Worm (Caenorhabditis elegans) whole organism, L1 larva: ENCODE data around the gene Y40C5A.4.
A peak's percentile ranks its signal among the peaks of the same experiment; 100 is the strongest.

Source experiments
- C04F5.9 ChIP-seq: sonication (generic microtip); optimal IDR thresholded peaks from 2 replicates; lab custom pipeline; 2016; ENCODE audit warnings: missing genetic modification characterization, missing compliant biosample characterization
- C34B4.2 ChIP-seq: sonication (generic microtip); optimal IDR thresholded peaks from 2 replicates; lab custom pipeline; 2017; ENCODE audit warnings: mild to moderate bottlenecking, missing genetic modification characterization, missing compliant biosample characterization
- F16B12.6 ChIP-seq: fragments of 150-350 bp; optimal IDR thresholded peaks from 2 replicates; lab custom pipeline; 2014; ENCODE audit warnings: missing biosample characterization, missing genetic modification characterization
- Y116A8C.19 ChIP-seq: sonication (generic microtip); optimal IDR thresholded peaks from 2 replicates; lab custom pipeline; 2016; ENCODE audit warnings: missing compliant biosample characterization, missing genetic modification characterization, borderline replicate concordance
- aly-2 ChIP-seq: fragments of 150-350 bp; optimal IDR thresholded peaks from 2 replicates; lab custom pipeline; 2014; ENCODE audit warnings: missing biosample characterization, missing genetic modification characterization
- ama-1 ChIP-seq: fragments of 150-350 bp; optimal IDR thresholded peaks from 2 replicates; lab custom pipeline; 2014
- blmp-1 ChIP-seq: fragments of 150-350 bp; optimal IDR thresholded peaks from 2 replicates; lab custom pipeline; 2014; ENCODE audit warnings: missing biosample characterization, missing genetic modification characterization
- ceh-8 ChIP-seq: fragments of 200-800 bp; sonication (Bioruptor generic); optimal IDR thresholded peaks from 2 replicates; lab custom pipeline; 2018; ENCODE audit warnings: mild to moderate bottlenecking, missing genetic modification characterization, moderate library complexity, missing compliant biosample characterization
- ceh-82 ChIP-seq, 3 experiments: fragments of 150-350 bp in 1 of 3; sonication (generic microtip) in 2 of 3; optimal IDR thresholded peaks; 2 replicates each; lab custom pipeline; 2014 to 2017; ENCODE audit warnings: missing biosample characterization in 3 of 3, missing genetic modification characterization in 3 of 3
- ces-1 ChIP-seq: fragments of 150-350 bp; optimal IDR thresholded peaks from 2 replicates; lab custom pipeline; 2014; ENCODE audit warnings: missing biosample characterization, missing genetic modification reagents, missing genetic modification characterization
- dsc-1 ChIP-seq: sonication (generic microtip); optimal IDR thresholded peaks from 2 replicates; lab custom pipeline; 2016; ENCODE audit warnings: mild to moderate bottlenecking, missing genetic modification characterization, missing compliant biosample characterization
- efl-1 ChIP-seq, 4 experiments: fragments of 150-350 bp; optimal IDR thresholded peaks in 3 of 4; peaks in 1 of 4; 1 replicate in 1 of 4; 2 replicates in 3 of 4; lab custom pipeline; 2014; ENCODE audit warnings: missing biosample characterization in 2 of 4, missing genetic modification characterization in 2 of 4, missing genetic modification reagents in 2 of 4
- elt-2 ChIP-seq: sonication (generic microtip); optimal IDR thresholded peaks from 2 replicates; lab custom pipeline; 2016; ENCODE audit warnings: missing genetic modification characterization, mild to moderate bottlenecking, inconsistent platforms, missing compliant biosample characterization, missing genetic modification reagents
- fkh-10 ChIP-seq: sonication (generic microtip); optimal IDR thresholded peaks from 2 replicates; lab custom pipeline; 2017; ENCODE audit warnings: missing biosample characterization, missing genetic modification reagents, missing genetic modification characterization
- fkh-4 ChIP-seq: sonication (generic microtip); optimal IDR thresholded peaks from 2 replicates; lab custom pipeline; 2016; ENCODE audit warnings: missing compliant biosample characterization, missing genetic modification characterization, borderline replicate concordance
- fkh-8 ChIP-seq: sonication (generic microtip); optimal IDR thresholded peaks from 2 replicates; lab custom pipeline; 2016; ENCODE audit warnings: mild to moderate bottlenecking, missing genetic modification characterization, missing compliant biosample characterization
- fos-1 ChIP-seq: fragments of 150-350 bp; optimal IDR thresholded peaks from 2 replicates; lab custom pipeline; 2014; ENCODE audit warnings: missing biosample characterization, missing genetic modification characterization
- hlh-4 ChIP-seq: sonication (generic microtip); optimal IDR thresholded peaks from 2 replicates; lab custom pipeline; 2016; ENCODE audit warnings: mild to moderate bottlenecking, missing genetic modification characterization, missing compliant biosample characterization
- hpl-2 ChIP-seq: fragments of 150-350 bp; optimal IDR thresholded peaks from 2 replicates; lab custom pipeline; 2014; ENCODE audit warnings: missing biosample characterization, missing genetic modification reagents, missing genetic modification characterization
- jun-1 ChIP-seq: fragments of 150-350 bp; optimal IDR thresholded peaks from 2 replicates; lab custom pipeline; 2014; ENCODE audit warnings: missing biosample characterization, missing genetic modification reagents, missing genetic modification characterization
- lin-13 ChIP-seq: fragments of 150-350 bp; optimal IDR thresholded peaks from 2 replicates; lab custom pipeline; 2014; ENCODE audit warnings: missing biosample characterization, missing genetic modification reagents, missing genetic modification characterization
- lin-14 ChIP-seq: fragments of 200-800 bp; sonication (Bioruptor generic); optimal IDR thresholded peaks from 2 replicates; lab custom pipeline; 2018; ENCODE audit warnings: mild to moderate bottlenecking, missing genetic modification characterization, moderate library complexity, missing compliant biosample characterization
- lin-39 ChIP-seq: fragments of 150-350 bp; optimal IDR thresholded peaks from 2 replicates; lab custom pipeline; 2014; ENCODE audit warnings: missing biosample characterization, missing genetic modification reagents, missing genetic modification characterization
- lir-3 ChIP-seq: sonication (generic microtip); optimal IDR thresholded peaks from 2 replicates; lab custom pipeline; 2016; ENCODE audit warnings: mild to moderate bottlenecking, missing genetic modification characterization, moderate library complexity, missing compliant biosample characterization; ENCODE audit not compliant: poor library complexity
- lsy-2 ChIP-seq, 2 experiments: fragments of 150-350 bp; optimal IDR thresholded peaks; 2 replicates each; lab custom pipeline; 2014; ENCODE audit warnings: missing biosample characterization in 2 of 2, missing genetic modification characterization in 2 of 2
- nhr-19 ChIP-seq: fragments of 200-800 bp; sonication (Bioruptor generic); conservative IDR thresholded peaks from 2 replicates; pipeline ENCODE4 v1.3.6; 2022; ENCODE audit warnings: missing genetic modification characterization, missing compliant biosample characterization
- nhr-20 ChIP-seq: sonication (generic microtip); optimal IDR thresholded peaks from 2 replicates; lab custom pipeline; 2016; ENCODE audit warnings: mild to moderate bottlenecking, missing genetic modification characterization, missing compliant biosample characterization
- nhr-47 ChIP-seq: sonication (generic microtip); optimal IDR thresholded peaks from 2 replicates; lab custom pipeline; 2016; ENCODE audit warnings: mild to moderate bottlenecking, missing genetic modification characterization, moderate library complexity, missing compliant biosample characterization
- nhr-85 ChIP-seq: sonication (generic microtip); peaks from one replicate; lab custom pipeline; 2016; ENCODE audit warnings: missing genetic modification characterization, inconsistent platforms, missing compliant biosample characterization
- pax-3 ChIP-seq: fragments of 200-800 bp; sonication (Bioruptor generic); optimal IDR thresholded peaks from 2 replicates; lab custom pipeline; 2018; ENCODE audit warnings: mild to moderate bottlenecking, missing genetic modification characterization, moderate library complexity, missing compliant biosample characterization
- rnt-1 ChIP-seq: sonication (generic microtip); optimal IDR thresholded peaks from 2 replicates; lab custom pipeline; 2016; ENCODE audit warnings: mild to moderate bottlenecking, missing genetic modification characterization, moderate library complexity, missing compliant biosample characterization
- skn-1 ChIP-seq: fragments of 150-350 bp; optimal IDR thresholded peaks from 2 replicates; lab custom pipeline; 2014; ENCODE audit warnings: missing biosample characterization, missing genetic modification characterization
- sox-4 ChIP-seq: sonication (generic microtip); optimal IDR thresholded peaks from 2 replicates; lab custom pipeline; 2016; ENCODE audit warnings: missing genetic modification characterization, missing compliant biosample characterization
- sup-37 ChIP-seq: fragments of 200-800 bp; sonication (Bioruptor generic); optimal IDR thresholded peaks from 2 replicates; lab custom pipeline; 2018; ENCODE audit warnings: mild to moderate bottlenecking, missing genetic modification characterization, missing compliant biosample characterization
- swsn-7 ChIP-seq: sonication (generic microtip); optimal IDR thresholded peaks from 2 replicates; lab custom pipeline; 2016; ENCODE audit warnings: missing genetic modification characterization, missing compliant biosample characterization
- tbx-2 ChIP-seq: sonication (generic microtip); optimal IDR thresholded peaks from 2 replicates; lab custom pipeline; 2016; ENCODE audit warnings: missing genetic modification characterization, missing compliant biosample characterization
- tlp-1 ChIP-seq: fragments of 150-350 bp; optimal IDR thresholded peaks from 2 replicates; lab custom pipeline; 2014; ENCODE audit warnings: missing biosample characterization, missing genetic modification characterization
- unc-130 ChIP-seq: fragments of 150-350 bp; optimal IDR thresholded peaks from 2 replicates; lab custom pipeline; 2017; ENCODE audit warnings: missing biosample characterization, missing genetic modification characterization, inconsistent platforms
- unc-30 ChIP-seq: sonication (generic microtip); optimal IDR thresholded peaks from 2 replicates; lab custom pipeline; 2017; ENCODE audit warnings: missing biosample characterization, missing genetic modification characterization
- unc-86 ChIP-seq: sonication (generic microtip); optimal IDR thresholded peaks from 2 replicates; lab custom pipeline; 2016; ENCODE audit warnings: missing genetic modification characterization, missing compliant biosample characterization
- unc-98 ChIP-seq: fragments of 200-800 bp; sonication (Bioruptor generic); IDR thresholded peaks from 2 replicates; pipeline ENCODE4 v1.3.6; 2022; ENCODE audit warnings: missing genetic modification characterization, missing compliant biosample characterization
- vab-15 ChIP-seq: sonication (generic microtip); optimal IDR thresholded peaks from 2 replicates; lab custom pipeline; 2017; ENCODE audit warnings: missing genotype, mild to moderate bottlenecking, missing genetic modification characterization, missing compliant biosample characterization
- xbp-1 ChIP-seq: sonication (generic microtip); optimal IDR thresholded peaks from 2 replicates; lab custom pipeline; 2016; ENCODE audit warnings: missing genetic modification characterization, missing compliant biosample characterization
- zag-1 ChIP-seq: fragments of 150-350 bp; optimal IDR thresholded peaks from 2 replicates; lab custom pipeline; 2014; ENCODE audit warnings: missing biosample characterization, missing genetic modification characterization

Gene Y40C5A.4

DNA sequence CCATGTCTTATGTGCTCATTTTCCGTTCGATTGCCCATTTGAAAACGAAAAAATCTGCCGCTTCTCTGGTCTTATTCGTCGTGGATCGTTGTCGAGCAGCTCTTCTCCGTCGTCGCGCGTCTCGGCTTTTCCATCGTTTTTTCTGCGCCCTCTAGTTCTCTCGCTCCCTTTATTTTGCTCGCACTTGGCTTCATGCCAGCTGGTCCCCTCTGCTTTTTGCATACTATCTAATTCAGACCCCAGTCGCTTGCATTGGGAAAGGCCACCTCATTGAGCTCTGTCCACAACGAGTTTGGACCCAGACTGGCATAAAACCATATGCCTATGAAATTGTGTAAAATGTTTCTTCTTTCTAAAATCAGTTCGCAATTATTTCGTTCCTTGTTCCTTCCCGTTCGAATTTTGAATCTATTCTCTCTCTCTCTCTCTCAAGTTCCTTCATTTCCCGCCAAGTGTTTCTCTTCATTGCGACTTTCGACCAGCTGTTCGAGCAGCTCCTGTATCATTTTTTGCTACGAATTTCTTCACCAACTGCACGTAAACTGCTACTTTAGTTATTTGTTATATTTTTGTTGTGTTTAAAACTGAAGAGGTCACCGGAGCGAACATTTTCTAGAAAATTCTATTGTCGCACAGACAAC lies 25.3 kb upstream of the Y40C5A.4 start (continued):
- no peak for TF ChIP-seq nhr-85 (tag; lab: Kevin White, UChicago)
- peak; percentile 41 for TF ChIP-seq swsn-7 (tag; lab: Kevin White, UChicago)
- no peak for TF ChIP-seq hlh-4 (tag; lab: Kevin White, UChicago)
- no peak for TF ChIP-seq aly-2 (tag; lab: Kevin White, UChicago)
- peak; percentile 41 for TF ChIP-seq nhr-47
- TF ChIP-seq ceh-82 (tag; optimal IDR thresholded peaks at IDR 0.05; lab: Kevin White, UChicago), result peak; percentile 15 to 57 (median 28)
- peak; percentile 75 for TF ChIP-seq lin-14
- TF ChIP-seq efl-1 (optimal IDR thresholded peaks at IDR 0.05; lab: Kevin White, UChicago), result peak in 1 of 2 experiments; percentile 17
- no peak for TF ChIP-seq efl-1 (GFP tag; optimal IDR thresholded peaks at IDR 0.05 in 1 of 2; lab: Kevin White, UChicago)
- peak in 1 of 2 experiments; percentile 37 for TF ChIP-seq lsy-2 (tag; optimal IDR thresholded peaks at IDR 0.05; lab: Kevin White, UChicago)
- TF ChIP-seq blmp-1, result no peak
- peak; percentile 28 for TF ChIP-seq fkh-8 (tag; lab: Kevin White, UChicago)
- TF ChIP-seq hpl-2 (GFP tag; lab: Kevin White, UChicago), result no peak
- no peak for TF ChIP-seq Y116A8C.19 (tag; lab: Kevin White, UChicago)
- peak; percentile 47 for TF ChIP-seq unc-86 (tag; lab: Kevin White, UChicago)
- peak; percentile 30 for TF ChIP-seq xbp-1 (tag; lab: Kevin White, UChicago)
- TF ChIP-seq dsc-1, result peak; percentile 37
- peak; percentile 33 for TF ChIP-seq unc-130 (tag; lab: Kevin White, UChicago)

ce11 chrIV:7389719-7390118 lies 24.8 kb upstream of the Y40C5A.4 start:
- TF ChIP-seq nhr-20 (tag; lab: Kevin White, UChicago) (no peak), pax-3 (tag; lab: Kevin White, UChicago) (no peak), fkh-10 (GFP tag; lab: Kevin White, UChicago) (no peak), sox-4 (no peak)

DNA sequence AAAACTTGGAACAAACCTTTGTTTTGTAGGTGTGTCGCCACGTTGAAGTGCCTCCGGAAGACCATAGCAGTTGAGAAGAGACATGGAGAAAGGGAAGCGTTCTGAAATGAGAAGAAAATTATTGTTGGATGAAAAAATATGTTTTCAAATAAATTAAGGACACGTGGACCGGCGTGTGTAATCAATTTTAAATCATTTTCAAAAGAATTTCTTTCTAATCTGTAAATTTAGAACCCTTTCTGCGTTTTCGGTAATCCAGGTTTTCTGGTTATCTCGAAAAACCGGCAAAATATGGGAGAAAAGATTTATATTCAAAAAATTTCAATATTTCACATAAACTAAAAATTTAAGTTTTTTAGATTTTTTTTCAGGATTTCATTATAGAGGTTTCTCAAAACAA lies 23.9 kb upstream of the Y40C5A.4 start, which contains the start of gene mob-3:
TSS of gene mob-3 (minus strand) at position 101 of the 400 bp plus-strand sequence.
- no peak for TF ChIP-seq lin-39 (tag; lab: Kevin White, UChicago)
- no peak for TF ChIP-seq unc-130 (tag; lab: Kevin White, UChicago)
- no peak for TF ChIP-seq tlp-1 (tag; lab: Kevin White, UChicago)
- TF ChIP-seq C34B4.2 (tag; lab: Kevin White, UChicago), result no peak
- no peak for TF ChIP-seq nhr-47
- no peak for TF ChIP-seq lin-13 (GFP tag; lab: Kevin White, UChicago)
- TF ChIP-seq blmp-1, result no peak
- no peak for TF ChIP-seq skn-1 (tag; lab: Kevin White, UChicago)
- TF ChIP-seq jun-1 (tag; lab: Kevin White, UChicago), result no peak
- TF ChIP-seq pax-3 (tag; lab: Kevin White, UChicago), result no peak
- TF ChIP-seq lsy-2 (tag; optimal IDR thresholded peaks at IDR 0.05; lab: Kevin White, UChicago), result no peak
- TF ChIP-seq unc-98 (GFP tag; lab: Robert Waterston, UW), result no peak
- no peak for TF ChIP-seq zag-1 (tag; lab: Kevin White, UChicago)
- TF ChIP-seq ces-1 (GFP tag; lab: Kevin White, UChicago), result no peak
- TF ChIP-seq unc-86 (tag; lab: Kevin White, UChicago), result no peak
- TF ChIP-seq F16B12.6 (tag; lab: Kevin White, UChicago), result no peak
- no peak for TF ChIP-seq tbx-2 (tag; lab: Kevin White, UChicago)
- TF ChIP-seq swsn-7 (tag; lab: Kevin White, UChicago), result no peak

- TF ChIP-seq ceh-8 (GFP tag; lab: Kevin White, UChicago) (peak; percentile 59), sox-4 (no peak), fkh-4 (tag; lab: Kevin White, UChicago) (no peak), Y116A8C.19 (tag; lab: Kevin White, UChicago) (no peak), unc-130 (tag; lab: Kevin White, UChicago) (no peak), rnt-1 (peak; percentile 82), fos-1 (tag; lab: Kevin White, UChicago) (peak; percentile 20), nhr-19 (GFP tag; lab: Robert Waterston, UW) (peak; percentile 58), ces-1 (GFP tag; lab: Kevin White, UChicago) (no peak), elt-2 (no peak), vab-15 (no peak), unc-30 (no peak), ama-1 (lab: Kevin White, UChicago) (no peak), sup-37 (GFP tag; lab: Kevin White, UChicago) (no peak), lir-3 (tag; lab: Kevin White, UChicago) (no peak), C04F5.9 (tag; lab: Kevin White, UChicago) (peak; percentile 1), aly-2 (tag; lab: Kevin White, UChicago) (no peak), blmp-1 (peak; percentile 66), fkh-10 (GFP tag; lab: Kevin White, UChicago) (no peak)
Measured at ce11 chrIV:7386835-7387551, 22.1 kb upstream of the Y40C5A.4 start.
